Fruit fly (Drosophila melanogaster): Measurements from ENCODE around the gene mAChR-B.

mAChR-B gene

DNA sequence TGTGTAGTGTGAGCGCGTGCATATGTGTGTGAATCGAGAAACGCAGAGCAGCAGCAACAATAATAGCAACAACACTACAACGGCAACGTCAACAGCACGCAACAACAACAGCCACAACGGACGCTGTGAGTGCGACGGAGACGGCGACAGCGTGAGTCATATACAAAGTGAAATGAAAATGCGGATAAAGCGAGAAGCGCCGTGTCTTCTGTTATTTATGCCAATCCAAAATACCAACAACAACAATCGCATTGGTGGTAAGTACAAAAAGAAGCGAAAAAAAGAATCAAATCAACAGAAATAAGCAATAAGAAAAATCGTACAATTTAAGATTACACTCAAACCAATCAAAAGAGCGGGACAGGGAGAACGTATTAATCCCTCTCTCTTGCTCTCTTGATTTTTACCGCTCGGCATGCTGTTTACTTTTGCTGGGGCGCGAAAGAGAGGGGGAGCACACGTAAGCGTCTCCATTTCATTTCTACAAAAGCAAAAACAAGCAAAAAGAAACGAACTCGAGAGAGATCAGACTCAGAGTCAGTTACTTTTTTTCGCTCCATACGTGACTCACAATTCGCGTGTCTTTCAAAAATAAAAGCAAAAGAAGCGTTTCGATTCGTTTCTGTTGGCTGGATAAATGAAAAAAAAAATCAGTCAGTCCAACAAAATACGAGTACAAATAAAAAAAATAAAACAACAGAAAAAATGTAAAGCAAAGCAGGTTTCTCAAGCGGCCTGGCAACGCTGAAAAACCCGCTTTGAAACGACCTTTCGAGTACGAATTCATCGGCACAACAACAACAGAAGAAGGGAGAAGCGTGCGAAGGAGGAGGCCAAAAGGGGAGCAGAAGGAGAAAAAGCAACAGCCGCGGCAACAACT lies 47.0 kb downstream of the mAChR-B start:
- TF ChIP-seq lola (GFP tag; optimal IDR thresholded peaks at IDR 0.05) (no peak), Sp1 (GFP tag; optimal IDR thresholded peaks at IDR 0.05) (peak; percentile 99), Hr83 (GFP tag; optimal IDR thresholded peaks at IDR 0.05; ENCODE audit: poor library complexity, severe bottlenecking) (peak; percentile 91), Hnf4 (GFP tag; optimal IDR thresholded peaks at IDR 0.05) (peak; percentile 74), pan (optimal IDR thresholded peaks at IDR 0.05) (no peak), HLH106 (tag; optimal IDR thresholded peaks at IDR 0.05) (peak; percentile 66), sv (GFP tag; optimal IDR thresholded peaks at IDR 0.05) (no peak), tai (GFP tag; optimal IDR thresholded peaks at IDR 0.05) (peak; percentile 78), dsf (GFP tag; optimal IDR thresholded peaks at IDR 0.05; ENCODE audit: borderline replicate concordance) (no peak), OdsH (GFP tag; optimal IDR thresholded peaks at IDR 0.05) (peak; percentile 58), Vsx2 (GFP tag; optimal IDR thresholded peaks at IDR 0.05; ENCODE audit: partially characterized antibody) (peak; percentile 73), CrebA (GFP tag; optimal IDR thresholded peaks at IDR 0.05; ENCODE audit: borderline replicate concordance) (peak; percentile 98), N (GFP tag; optimal IDR thresholded peaks at IDR 0.05) (no peak), CG9705 (GFP tag; optimal IDR thresholded peaks at IDR 0.05) (peak; percentile 76), br (GFP tag; optimal IDR thresholded peaks at IDR 0.05) (peak; percentile 82), ey (GFP tag; optimal IDR thresholded peaks at IDR 0.05) (peak; percentile 23), Hr78 (GFP tag; optimal IDR thresholded peaks at IDR 0.05) (no peak), foxo (GFP tag; optimal IDR thresholded peaks at IDR 0.05) (peak in 1 of 2 experiments; percentile 85), Rel (GFP tag; optimal IDR thresholded peaks at IDR 0.05) (peak; percentile 93), Rel (tag; optimal IDR thresholded peaks at IDR 0.05) (peak; percentile 95), GATAd (GFP tag; optimal IDR thresholded peaks at IDR 0.05) (no peak), Myc (optimal IDR thresholded peaks at IDR 0.05) (no peak), Dfd (GFP tag; optimal IDR thresholded peaks at IDR 0.05) (no peak), jim (GFP tag; optimal IDR thresholded peaks at IDR 0.05) (peak; percentile 51), Jra (GFP tag; optimal IDR thresholded peaks at IDR 0.05) (peak; percentile 89), Dif (GFP tag; optimal IDR thresholded peaks at IDR 0.05; ENCODE audit: partially characterized antibody) (peak; percentile 69), CG32264 (GFP tag; optimal IDR thresholded peaks at IDR 0.05) (peak; percentile 73), fru (GFP tag; optimal IDR thresholded peaks at IDR 0.05) (peak; percentile 70), brk (GFP tag; optimal IDR thresholded peaks at IDR 0.05) (peak; percentile 86), Mio (GFP tag; optimal IDR thresholded peaks at IDR 0.05) (peak; percentile 56), rgr (GFP tag; optimal IDR thresholded peaks at IDR 0.05) (peak; percentile 63), Abd-B (GFP tag; optimal IDR thresholded peaks at IDR 0.05) (no peak), woc (GFP tag; optimal IDR thresholded peaks at IDR 0.05) (peak; percentile 57), psq (GFP tag; optimal IDR thresholded peaks at IDR 0.05) (peak; percentile 98), h (GFP tag; optimal IDR thresholded peaks at IDR 0.05) (peak; percentile 52), dl (GFP tag; optimal IDR thresholded peaks at IDR 0.05; ENCODE audit: insufficient read depth in 1 of 2, partially characterized antibody in 2 of 2) (peak; percentile 67 to 89), usp (GFP tag; optimal IDR thresholded peaks at IDR 0.05) (no peak), dmrt93B (GFP tag; optimal IDR thresholded peaks at IDR 0.05) (peak; percentile 55), sage (GFP tag; optimal IDR thresholded peaks at IDR 0.05) (peak; percentile 93)

Measured in whole organism, wandering third instar larva.